Worm (Caenorhabditis elegans) whole organism, mixed stage, embryonic: ENCODE results near the gene Y71H2B.4.

Source experiments
- M03D4.4 ChIP-seq: sonication (generic microtip); optimal IDR thresholded peaks from 2 replicates; lab custom pipeline; 2017; ENCODE audit warnings: mild to moderate bottlenecking, missing genetic modification characterization, missing compliant biosample characterization
- bed-3 ChIP-seq: fragments of 200-800 bp; sonication (Bioruptor generic); optimal IDR thresholded peaks from 3 replicates; lab custom pipeline; 2018; ENCODE audit warnings: mild to moderate bottlenecking, missing genetic modification characterization, moderate library complexity, missing compliant biosample characterization
- blmp-1 ChIP-seq: fragments of 150-350 bp; optimal IDR thresholded peaks from 2 replicates; lab custom pipeline; 2014; ENCODE audit warnings: missing biosample characterization, missing genetic modification characterization
- ceh-43 ChIP-seq: fragments of 200-800 bp; sonication (Bioruptor generic); optimal IDR thresholded peaks from 2 replicates; lab custom pipeline; 2018; ENCODE audit warnings: mild to moderate bottlenecking, missing genetic modification characterization, moderate library complexity, missing compliant biosample characterization
- ceh-83 ChIP-seq: fragments of 200-800 bp; sonication (Bioruptor generic); optimal IDR thresholded peaks from 2 replicates; lab custom pipeline; 2018; ENCODE audit warnings: mild to moderate bottlenecking, missing genetic modification characterization, missing compliant biosample characterization
- ces-1 ChIP-seq: fragments of 150-350 bp; optimal IDR thresholded peaks from 2 replicates; lab custom pipeline; 2014; ENCODE audit warnings: missing biosample characterization, missing genetic modification reagents, missing genetic modification characterization
- cnd-1 ChIP-seq: fragments of 200-800 bp; sonication (Bioruptor generic); optimal IDR thresholded peaks from 2 replicates; lab custom pipeline; 2018; ENCODE audit warnings: mild to moderate bottlenecking, missing genetic modification characterization, missing compliant biosample characterization
- drap-1 ChIP-seq: fragments of 200-800 bp; sonication (Bioruptor generic); optimal IDR thresholded peaks from 3 replicates; lab custom pipeline; 2018; ENCODE audit warnings: mild to moderate bottlenecking, missing genetic modification characterization, missing compliant biosample characterization
- flh-1 ChIP-seq: fragments of 200-800 bp; sonication (Bioruptor generic); optimal IDR thresholded peaks from 2 replicates; lab custom pipeline; 2018; ENCODE audit warnings: mild to moderate bottlenecking, missing genetic modification characterization, moderate library complexity, missing compliant biosample characterization
- ham-2 ChIP-seq: fragments of 200-800 bp; sonication (Bioruptor generic); optimal IDR thresholded peaks from 2 replicates; lab custom pipeline; 2018; ENCODE audit warnings: mild to moderate bottlenecking, missing genetic modification characterization, missing compliant biosample characterization
- hlh-1 ChIP-seq: fragments of 150-350 bp; optimal IDR thresholded peaks from 2 replicates; lab custom pipeline; 2014; ENCODE audit warnings: missing biosample characterization, missing genetic modification reagents, missing genetic modification characterization
- lin-13 ChIP-seq: fragments of 150-350 bp; optimal IDR thresholded peaks from 2 replicates; lab custom pipeline; 2014; ENCODE audit warnings: missing biosample characterization, missing genetic modification characterization
- lin-32 ChIP-seq: fragments of 200-800 bp; sonication (Bioruptor generic); optimal IDR thresholded peaks from 2 replicates; lab custom pipeline; 2018; ENCODE audit warnings: mild to moderate bottlenecking, missing genetic modification characterization, missing compliant biosample characterization
- lsy-2 ChIP-seq: fragments of 150-350 bp; optimal IDR thresholded peaks from 2 replicates; lab custom pipeline; 2014; ENCODE audit warnings: missing biosample characterization, missing genetic modification characterization
- mab-5 ChIP-seq: fragments of 150-350 bp; optimal IDR thresholded peaks from 2 replicates; lab custom pipeline; 2014; ENCODE audit warnings: missing biosample characterization, missing genetic modification characterization
- mep-1 ChIP-seq: fragments of 150-350 bp; optimal IDR thresholded peaks from 2 replicates; lab custom pipeline; 2017; ENCODE audit warnings: missing biosample characterization, missing genetic modification reagents, missing genetic modification characterization, inconsistent platforms
- mls-2 ChIP-seq: sonication (generic microtip); optimal IDR thresholded peaks from 2 replicates; lab custom pipeline; 2016; ENCODE audit warnings: mild to moderate bottlenecking, missing genetic modification characterization, moderate library complexity, missing compliant biosample characterization
- nhr-12 ChIP-seq: fragments of 150-350 bp; optimal IDR thresholded peaks from 2 replicates; lab custom pipeline; 2014; ENCODE audit warnings: missing biosample characterization, missing genetic modification characterization
- nhr-2 ChIP-seq: fragments of 150-350 bp; optimal IDR thresholded peaks from 2 replicates; lab custom pipeline; 2014; ENCODE audit warnings: missing biosample characterization, missing genetic modification characterization
- nhr-237 ChIP-seq: fragments of 150-350 bp; optimal IDR thresholded peaks from 2 replicates; lab custom pipeline; 2014; ENCODE audit warnings: missing biosample characterization, missing genetic modification characterization
- nhr-28 ChIP-seq: fragments of 150-350 bp; optimal IDR thresholded peaks from 2 replicates; lab custom pipeline; 2014; ENCODE audit warnings: missing biosample characterization, missing genetic modification characterization
- nhr-76 ChIP-seq: sonication (generic microtip); optimal IDR thresholded peaks from 2 replicates; lab custom pipeline; 2017; ENCODE audit warnings: missing biosample characterization, missing genetic modification characterization
- sem-2 ChIP-seq: fragments of 200-800 bp; sonication (Bioruptor generic); optimal IDR thresholded peaks from 2 replicates; lab custom pipeline; 2018; ENCODE audit warnings: mild to moderate bottlenecking, missing genetic modification characterization, missing compliant biosample characterization
- snpc-4 ChIP-seq: fragments of 150-350 bp; optimal IDR thresholded peaks from 2 replicates; lab custom pipeline; 2014; ENCODE audit warnings: missing biosample characterization, missing genetic modification characterization
- sptf-1 ChIP-seq: sonication (generic microtip); optimal IDR thresholded peaks from 2 replicates; lab custom pipeline; 2017; ENCODE audit warnings: mild to moderate bottlenecking, missing genetic modification characterization, moderate library complexity, missing compliant biosample characterization
- tbx-8 ChIP-seq: fragments of 200-800 bp; sonication (Bioruptor generic); optimal IDR thresholded peaks from 2 replicates; lab custom pipeline; 2018; ENCODE audit warnings: mild to moderate bottlenecking, missing genetic modification characterization, moderate library complexity, missing compliant biosample characterization
- unc-120 ChIP-seq: sonication (generic microtip); optimal IDR thresholded peaks from 2 replicates; lab custom pipeline; 2017; ENCODE audit warnings: missing genetic modification characterization, missing compliant biosample characterization; ENCODE audit not compliant: poor library complexity, severe bottlenecking
- unc-39 ChIP-seq: fragments of 150-350 bp; optimal IDR thresholded peaks from 2 replicates; lab custom pipeline; 2014; ENCODE audit warnings: missing biosample characterization, missing genetic modification characterization
- unc-62 ChIP-seq: fragments of 150-350 bp; optimal IDR thresholded peaks from 2 replicates; lab custom pipeline; 2014; ENCODE audit warnings: missing biosample characterization, missing genetic modification reagents, missing genetic modification characterization
- zip-8 ChIP-seq: fragments of 150-350 bp; optimal IDR thresholded peaks from 2 replicates; lab custom pipeline; 2014; ENCODE audit warnings: missing biosample characterization, missing genetic modification characterization
- ztf-11 ChIP-seq: fragments of 150-350 bp; optimal IDR thresholded peaks from 2 replicates; lab custom pipeline; 2014; ENCODE audit warnings: missing biosample characterization, missing genetic modification characterization

Gene Y71H2B.4

ce11 chrIII:2618663-2619062, at the start of gene Y71H2B.4:
Gene Y71H2B.4 (plus strand): TSS chrIII:2618963.
- TF ChIP-seq hlh-1 (tag; lab: Kevin White, UChicago) (peak; percentile 77), sptf-1 (tag; lab: Kevin White, UChicago) (no peak)

ce11 chrIII:2571447-2571846, 47.3 kb upstream of the Y71H2B.4 start, which contains the start of gene Y54F10AR.2:
Gene Y54F10AR.2 (minus strand): TSS chrIII:2571547.
- no peak for TF ChIP-seq unc-62 (GFP tag; lab: Kevin White, UChicago)
- TF ChIP-seq hlh-1 (tag; lab: Kevin White, UChicago), result no peak
- no peak for TF ChIP-seq lin-13 (tag; lab: Kevin White, UChicago)
- TF ChIP-seq drap-1 (GFP tag; lab: Kevin White, UChicago), result no peak
- no peak for TF ChIP-seq sptf-1 (tag; lab: Kevin White, UChicago)
- no peak for TF ChIP-seq cnd-1 (tag; lab: Kevin White, UChicago)
- TF ChIP-seq bed-3 (GFP tag; lab: Kevin White, UChicago), result no peak
- no peak for TF ChIP-seq sem-2 (GFP tag; lab: Kevin White, UChicago)
- no peak for TF ChIP-seq blmp-1 (tag; lab: Kevin White, UChicago)
- no peak for TF ChIP-seq tbx-8 (GFP tag; lab: Kevin White, UChicago)
- TF ChIP-seq, all 35 proteins: peak for 0

ce11 chrIII:2572421-2572820, 46.3 kb upstream of the Y71H2B.4 start:
- TF ChIP-seq mls-2 (tag; lab: Kevin White, UChicago) (no peak), unc-62 (GFP tag; lab: Kevin White, UChicago) (no peak), bed-3 (GFP tag; lab: Kevin White, UChicago) (no peak), snpc-4 (tag; lab: Kevin White, UChicago) (no peak), flh-1 (GFP tag; lab: Kevin White, UChicago) (no peak), mab-5 (tag; lab: Kevin White, UChicago) (no peak), hlh-1 (tag; lab: Kevin White, UChicago) (no peak)

DNA sequence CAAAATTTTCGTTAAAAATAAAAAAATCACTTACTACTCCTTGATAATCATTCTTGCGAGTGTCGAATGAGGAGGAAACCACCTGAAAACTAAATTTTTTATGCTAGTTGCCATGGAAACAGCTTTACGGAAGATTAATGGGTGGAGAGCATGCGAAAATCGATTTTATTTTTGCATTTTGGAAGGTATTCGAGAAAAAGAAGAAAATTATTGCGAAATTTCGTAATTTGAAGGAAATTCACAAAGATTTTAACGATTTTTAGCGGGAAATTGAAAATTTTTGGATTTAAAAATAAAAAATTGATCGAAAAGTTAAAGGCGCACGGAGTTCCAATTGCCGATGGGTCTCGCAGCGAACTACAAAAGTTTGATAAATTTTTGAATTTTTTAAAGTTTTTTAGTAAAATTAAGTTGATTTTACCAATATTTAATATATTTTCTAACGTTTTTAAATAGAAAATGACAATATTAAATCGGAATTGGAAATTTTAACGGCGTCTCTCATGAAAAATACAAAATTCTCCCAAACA, 43.1 kb upstream of the Y71H2B.4 start, which contains the start of gene Y54F10AR.1:
Gene Y54F10AR.1 (minus strand): TSS at position 51 of the 530 bp plus-strand sequence.
- no peak for TF ChIP-seq lsy-2 (tag; lab: Kevin White, UChicago)
- TF ChIP-seq mls-2 (tag; lab: Kevin White, UChicago), result no peak
- no peak for TF ChIP-seq unc-120 (tag; lab: Kevin White, UChicago)
- no peak for TF ChIP-seq ham-2 (GFP tag; lab: Kevin White, UChicago)
- TF ChIP-seq flh-1 (GFP tag; lab: Kevin White, UChicago), result no peak
- TF ChIP-seq tbx-8 (GFP tag; lab: Kevin White, UChicago), result no peak
- no peak for TF ChIP-seq mab-5 (tag; lab: Kevin White, UChicago)
- TF ChIP-seq lin-32 (GFP tag; lab: Kevin White, UChicago), result no peak
- no peak for TF ChIP-seq nhr-12 (tag; lab: Kevin White, UChicago)
- TF ChIP-seq sptf-1 (tag; lab: Kevin White, UChicago), result no peak
- no peak for TF ChIP-seq nhr-2 (tag; lab: Kevin White, UChicago)
- no peak for TF ChIP-seq hlh-1 (tag; lab: Kevin White, UChicago)
- TF ChIP-seq unc-39 (tag; lab: Kevin White, UChicago), result no peak
- TF ChIP-seq M03D4.4 (tag; lab: Kevin White, UChicago), result no peak
- no peak for TF ChIP-seq drap-1 (GFP tag; lab: Kevin White, UChicago)
- TF ChIP-seq nhr-28 (tag; lab: Kevin White, UChicago), result no peak
- no peak for TF ChIP-seq ztf-11 (tag; lab: Kevin White, UChicago)

- TF ChIP-seq mep-1 (peak; percentile 43), drap-1 (GFP tag; lab: Kevin White, UChicago) (peak; percentile 38), ces-1 (GFP tag; lab: Kevin White, UChicago) (peak; percentile 49), sem-2 (GFP tag; lab: Kevin White, UChicago) (no peak), unc-120 (tag; lab: Kevin White, UChicago) (peak; percentile 48), hlh-1 (tag; lab: Kevin White, UChicago) (peak; percentile 7), bed-3 (GFP tag; lab: Kevin White, UChicago) (no peak), nhr-76 (tag; lab: Kevin White, UChicago) (no peak), lin-32 (GFP tag; lab: Kevin White, UChicago) (peak; percentile 2), ham-2 (GFP tag; lab: Kevin White, UChicago) (peak; percentile 69), ztf-11 (tag; lab: Kevin White, UChicago) (no peak), ceh-43 (GFP tag; lab: Kevin White, UChicago) (peak; percentile 5), nhr-2 (tag; lab: Kevin White, UChicago) (no peak), lsy-2 (tag; lab: Kevin White, UChicago) (peak; percentile 44), ceh-83 (GFP tag; lab: Kevin White, UChicago) (peak; percentile 38), nhr-237 (no peak), blmp-1 (tag; lab: Kevin White, UChicago) (no peak), sptf-1 (tag; lab: Kevin White, UChicago) (peak; percentile 75), lin-13 (tag; lab: Kevin White, UChicago) (peak; percentile 14), zip-8 (no peak), M03D4.4 (tag; lab: Kevin White, UChicago) (peak; percentile 19), mls-2 (tag; lab: Kevin White, UChicago) (peak; percentile 41)
Observed at ce11 chrIII:2576360-2577259, 42.2 kb upstream of the Y71H2B.4 start.
